Fruit fly (Drosophila melanogaster) S2 (cell line): Measurements from ENCODE around the gene CG17283.

Experiments
- CG8478 ChIP-seq: fragments of >200 bp; optimal IDR thresholded peaks from 2 replicates; lab custom pipeline; 2018
- CTCF ChIP-seq, 2 experiments: fragments of >200 bp; optimal IDR thresholded peaks; 2 replicates each; lab custom pipeline; 2018

- no peak for TF ChIP-seq CTCF (optimal IDR thresholded peaks at IDR 0.05; lab: Kevin White, UChicago)
- TF ChIP-seq CG8478 (lab: Kevin White, UChicago): no peak
Measured at dm6 chr3R:17413601-17414000, 5.9 kb downstream of the CG17283 start, which contains the start of gene CG42822.
